Worm (Caenorhabditis elegans) whole organism, midembryonic: ENCODE measurements around the gene C15C8.6.

Experiments used
- T22C8.4 ChIP-seq: fragments of 200-800 bp; sonication (Bioruptor generic); IDR thresholded peaks from 2 replicates; pipeline ENCODE4 v1.3.6; 2022; ENCODE audit warnings: missing genetic modification characterization, missing compliant biosample characterization
- cog-1 ChIP-seq: sonication (generic microtip); optimal IDR thresholded peaks from 2 replicates; lab custom pipeline; 2016; ENCODE audit warnings: missing genetic modification characterization, missing compliant biosample characterization
- flt-1 ChIP-seq: fragments of 200-800 bp; sonication (Bioruptor generic); IDR thresholded peaks from 2 replicates; pipeline ENCODE4 v1.3.6; 2022; ENCODE audit warnings: missing genetic modification characterization, missing compliant biosample characterization
- klf-2 ChIP-seq: fragments of 200-800 bp; sonication (Bioruptor generic); conservative IDR thresholded peaks from 2 replicates; pipeline ENCODE4 v1.3.6; 2022; ENCODE audit warnings: missing genetic modification reagents, missing genetic modification characterization, missing compliant biosample characterization
- med-1 ChIP-seq: sonication (generic microtip); optimal IDR thresholded peaks from 2 replicates; lab custom pipeline; 2017; ENCODE audit warnings: missing genetic modification characterization, mild to moderate bottlenecking, missing compliant biosample characterization, antibody characterized with exemption, missing genetic modification reagents; ENCODE audit not compliant: insufficient read depth
- ref-1 ChIP-seq: fragments of 200-800 bp; sonication (Bioruptor generic); conservative IDR thresholded peaks from 2 replicates; pipeline ENCODE4 v1.3.6; 2022; ENCODE audit warnings: missing genetic modification reagents, missing genetic modification characterization, missing compliant biosample characterization
- tab-1 ChIP-seq: fragments of 200-800 bp; sonication (Bioruptor generic); IDR thresholded peaks from 2 replicates; pipeline ENCODE4 v1.3.6; 2022; ENCODE audit warnings: missing genetic modification characterization, missing compliant biosample characterization
- ztf-23 ChIP-seq: fragments of 200-800 bp; sonication (Bioruptor generic); IDR thresholded peaks from 2 replicates; pipeline ENCODE4 v1.3.6; 2022; ENCODE audit warnings: missing genetic modification reagents, missing genetic modification characterization, missing compliant biosample characterization
- ztf-29 ChIP-seq: fragments of 200-800 bp; sonication (Bioruptor generic); IDR thresholded peaks from 2 replicates; pipeline ENCODE4 v1.3.6; 2022; ENCODE audit warnings: missing genetic modification reagents, missing genetic modification characterization, missing compliant biosample characterization

Gene C15C8.6

ce11 chrV:12716447-12716846, 34.9 kb downstream of the C15C8.6 start, which contains the start of gene str-178:
Gene str-178, minus strand, starts transcription at chrV:12716547.
- no peak for TF ChIP-seq flt-1 (GFP tag; lab: Robert Waterston, UW)
- TF ChIP-seq ztf-29 (GFP tag; lab: Robert Waterston, UW): no peak
- TF ChIP-seq tab-1: no peak
- no peak for TF ChIP-seq T22C8.4 (GFP tag; lab: Robert Waterston, UW)
- no peak for TF ChIP-seq ztf-23
- no peak for TF ChIP-seq klf-2 (GFP tag; lab: Robert Waterston, UW)
- TF ChIP-seq med-1 (GFP tag; lab: Kevin White, UChicago): no peak

- TF ChIP-seq med-1 (GFP tag; lab: Kevin White, UChicago) (no peak), tab-1 (no peak), cog-1 (tag; lab: Kevin White, UChicago) (no peak), ref-1 (no peak), klf-2 (GFP tag; lab: Robert Waterston, UW) (no peak), T22C8.4 (GFP tag; lab: Robert Waterston, UW) (no peak), ztf-29 (GFP tag; lab: Robert Waterston, UW) (no peak), ztf-23 (no peak)
Observed at ce11 chrV:12714120-12714519, 37.2 kb downstream of the C15C8.6 start, which contains the start of gene R11D1.4. Gene R11D1.4, minus strand, starts transcription at chrV:12714220.

ce11 chrV:12711999-12712398, 39.3 kb downstream of the C15C8.6 start, which contains the start of gene R11D1.3:
Gene R11D1.3, minus strand, starts transcription at chrV:12712099.
- no peak for TF ChIP-seq klf-2 (GFP tag; lab: Robert Waterston, UW)
- no peak for TF ChIP-seq T22C8.4 (GFP tag; lab: Robert Waterston, UW)
- no peak for TF ChIP-seq cog-1 (tag; lab: Kevin White, UChicago)
- no peak for TF ChIP-seq ztf-29 (GFP tag; lab: Robert Waterston, UW)
- TF ChIP-seq ztf-23: no peak

DNA sequence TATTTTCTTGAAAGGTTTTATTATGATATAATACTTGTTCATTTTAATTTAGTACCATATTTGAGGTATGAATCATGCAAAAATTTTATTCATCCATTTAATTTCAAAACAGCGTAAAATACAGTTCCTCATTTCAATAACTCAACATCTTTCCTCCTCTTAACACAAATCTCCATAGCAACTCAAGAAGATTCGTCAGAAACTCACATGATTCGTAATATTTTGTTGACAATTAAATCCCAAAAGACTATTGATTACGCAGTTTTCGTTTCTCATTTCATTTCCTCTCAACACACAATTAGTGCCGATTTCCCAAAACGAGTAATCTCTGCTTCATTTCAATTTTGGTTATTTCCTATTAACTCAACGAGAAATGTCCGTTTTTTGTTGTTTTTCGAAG, 43.0 kb downstream of the C15C8.6 start, which contains the start of gene R11D1.2:
TSS of gene R11D1.2 (plus strand) at position 301 of the 400 bp plus-strand sequence.
- TF ChIP-seq ref-1 (no peak), klf-2 (GFP tag; lab: Robert Waterston, UW) (no peak), ztf-29 (GFP tag; lab: Robert Waterston, UW) (no peak), ztf-23 (no peak), T22C8.4 (GFP tag; lab: Robert Waterston, UW) (no peak), cog-1 (tag; lab: Kevin White, UChicago) (no peak), tab-1 (no peak), flt-1 (GFP tag; lab: Robert Waterston, UW) (no peak), med-1 (GFP tag; lab: Kevin White, UChicago) (no peak)

DNA sequence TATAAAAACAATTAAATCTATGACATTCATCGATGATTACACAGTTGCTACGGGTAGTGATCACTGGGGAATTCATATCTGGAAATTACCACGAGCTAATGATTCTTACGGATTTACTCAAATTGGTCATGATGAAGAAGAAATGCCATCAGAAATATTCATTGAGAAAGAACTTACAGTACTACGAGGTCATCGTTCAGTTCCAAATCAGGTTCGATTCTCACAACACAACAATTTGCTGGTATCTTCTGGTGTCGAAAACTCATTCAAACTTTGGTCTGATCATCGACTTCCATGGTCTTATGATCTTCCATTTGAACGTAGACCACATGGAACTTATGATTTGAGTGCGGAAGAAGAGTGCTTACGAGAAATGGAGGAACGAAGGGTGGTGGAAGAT, 44.8 kb downstream of the C15C8.6 start:
- TF ChIP-seq cog-1 (tag; lab: Kevin White, UChicago) (no peak), flt-1 (GFP tag; lab: Robert Waterston, UW) (no peak), ztf-23 (no peak), ztf-29 (GFP tag; lab: Robert Waterston, UW) (no peak), T22C8.4 (GFP tag; lab: Robert Waterston, UW) (no peak)

DNA sequence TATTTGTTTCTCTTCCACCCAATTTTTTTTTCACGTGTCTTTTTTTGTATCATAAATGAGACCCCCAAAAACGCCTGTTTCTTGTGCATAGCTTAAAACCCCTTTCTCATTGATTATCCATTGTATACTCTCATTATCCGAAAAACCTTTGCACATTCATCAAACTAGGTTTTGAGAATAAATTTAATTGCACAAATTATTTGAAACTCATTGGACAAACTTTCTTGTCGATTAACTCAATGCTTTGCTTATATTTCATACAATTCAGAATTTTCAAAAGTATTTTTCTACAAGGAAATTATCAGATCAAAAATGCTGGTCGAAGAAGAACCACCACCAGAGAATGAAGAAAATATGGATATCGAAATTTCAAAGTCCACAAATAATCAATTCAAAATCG, 47.3 kb downstream of the C15C8.6 start, which contains the start of gene R11D1.1:
TSS of gene R11D1.1 (plus strand) at position 301 of the 400 bp plus-strand sequence.
- TF ChIP-seq tab-1 (no peak), ref-1 (no peak), flt-1 (GFP tag; lab: Robert Waterston, UW) (no peak), ztf-23 (no peak), cog-1 (tag; lab: Kevin White, UChicago) (no peak), T22C8.4 (GFP tag; lab: Robert Waterston, UW) (no peak), med-1 (GFP tag; lab: Kevin White, UChicago) (no peak), ztf-29 (GFP tag; lab: Robert Waterston, UW) (no peak), klf-2 (GFP tag; lab: Robert Waterston, UW) (no peak)

DNA sequence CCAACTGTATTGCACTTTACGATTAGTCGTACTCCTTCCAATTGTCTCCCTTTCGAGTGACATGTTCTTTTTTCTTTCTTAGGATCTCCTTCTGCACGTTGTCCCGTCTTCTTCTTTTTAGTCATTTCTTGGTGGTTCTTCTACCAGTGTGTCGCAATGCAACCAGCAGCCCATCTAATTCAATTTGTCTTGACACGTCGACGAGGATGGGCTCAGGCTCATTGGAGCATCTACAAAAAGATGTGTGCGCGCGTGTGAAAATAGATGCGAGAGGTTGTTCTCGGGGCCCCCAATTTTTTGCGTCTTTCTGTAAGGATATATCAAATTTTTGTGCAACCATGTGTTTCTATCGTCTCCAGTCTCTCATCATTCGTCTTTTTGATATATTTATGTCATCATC, 49.7 kb downstream of the C15C8.6 start:
- TF ChIP-seq ztf-23: no peak
- TF ChIP-seq tab-1: no peak
- no peak for TF ChIP-seq ref-1
- no peak for TF ChIP-seq T22C8.4 (GFP tag; lab: Robert Waterston, UW)
- no peak for TF ChIP-seq ztf-29 (GFP tag; lab: Robert Waterston, UW)
- no peak for TF ChIP-seq flt-1 (GFP tag; lab: Robert Waterston, UW)
- TF ChIP-seq med-1 (GFP tag; lab: Kevin White, UChicago): no peak
- no peak for TF ChIP-seq klf-2 (GFP tag; lab: Robert Waterston, UW)
- TF ChIP-seq cog-1 (tag; lab: Kevin White, UChicago): no peak
